Fruit fly (Drosophila melanogaster): ENCODE measurements around the gene Hsp23.

Gene Hsp23

dm6 chr3L:9358713-9359040 lies 23.0 kb upstream of the Hsp23 start, which contains the start of the genes UGP and Svip (continued):
- TF ChIP-seq nom (GFP tag; optimal IDR thresholded peaks at IDR 0.05) (no peak), CrebB (tag; optimal IDR thresholded peaks at IDR 0.05) (no peak), insv (GFP tag; optimal IDR thresholded peaks at IDR 0.05) (peak in 1 of 2 experiments; percentile 85), CG9817 (tag; optimal IDR thresholded peaks at IDR 0.05) (no peak), H2.0 (GFP tag; IDR thresholded peaks at IDR 0.05) (no peak), CG9797 (GFP tag; optimal IDR thresholded peaks at IDR 0.05) (no peak), CG5953 (GFP tag; IDR thresholded peaks at IDR 0.05) (no peak), dmrt99B (tag; optimal IDR thresholded peaks at IDR 0.05) (no peak), CG2129 (GFP tag; IDR thresholded peaks at IDR 0.05; ENCODE audit: partially characterized antibody) (no peak), ash1 (GFP tag; optimal IDR thresholded peaks at IDR 0.05) (no peak), tap (tag; optimal IDR thresholded peaks at IDR 0.05) (no peak), CG18599 (GFP tag; optimal IDR thresholded peaks at IDR 0.05) (no peak), Rfx (GFP tag; IDR thresholded peaks at IDR 0.05) (no peak), Hmr (GFP tag; optimal IDR thresholded peaks at IDR 0.05) (no peak), mld (GFP tag; IDR thresholded peaks at IDR 0.05; ENCODE audit: partially characterized antibody) (no peak), CG7839 (tag; optimal IDR thresholded peaks at IDR 0.05) (no peak), ato (GFP tag; IDR thresholded peaks at IDR 0.05; ENCODE audit: partially characterized antibody) (no peak), CG3281 (GFP tag; optimal IDR thresholded peaks at IDR 0.05) (no peak), Meics (GFP tag; optimal IDR thresholded peaks at IDR 0.05) (no peak), kah (GFP tag; optimal IDR thresholded peaks at IDR 0.05) (no peak), CG6791 (GFP tag; IDR thresholded peaks at IDR 0.05; ENCODE audit: partially characterized antibody) (no peak), pum (GFP tag; optimal IDR thresholded peaks at IDR 0.05) (no peak), pzg (GFP tag; optimal IDR thresholded peaks at IDR 0.05) (peak; percentile 51), Lhr (GFP tag; optimal IDR thresholded peaks at IDR 0.05) (no peak), CG10959 (GFP tag; IDR thresholded peaks at IDR 0.05) (no peak), Bteb2 (GFP tag; optimal IDR thresholded peaks at IDR 0.05) (peak; percentile 10), bowl (GFP tag; IDR thresholded peaks at IDR 0.05) (no peak), Optix (GFP tag; IDR thresholded peaks at IDR 0.05) (no peak), CG12942 (GFP tag; optimal IDR thresholded peaks at IDR 0.05) (no peak), CG31441 (GFP tag; IDR thresholded peaks at IDR 0.05) (no peak), CG10267 (tag; optimal IDR thresholded peaks at IDR 0.05) (peak; percentile 24), Antp (GFP tag; optimal IDR thresholded peaks at IDR 0.05) (no peak), CG14860 (GFP tag; IDR thresholded peaks at IDR 0.05; ENCODE audit: partially characterized antibody) (no peak), Atf3 (GFP tag; optimal IDR thresholded peaks at IDR 0.05) (no peak), CG14710 (tag; optimal IDR thresholded peaks at IDR 0.05) (no peak), Fer1 (GFP tag; optimal IDR thresholded peaks at IDR 0.05) (no peak), Bgb (GFP tag; IDR thresholded peaks at IDR 0.05; ENCODE audit: partially characterized antibody) (no peak), lab (GFP tag; optimal IDR thresholded peaks at IDR 0.05) (no peak), CG3847 (GFP tag; IDR thresholded peaks at IDR 0.05) (no peak), Trl (optimal IDR thresholded peaks at IDR 0.05) (peak in 1 of 2 experiments; percentile 21), Trl (GFP tag; optimal IDR thresholded peaks at IDR 0.05) (no peak), Nf-YA (GFP tag; IDR thresholded peaks at IDR 0.05) (no peak), salm (tag; optimal IDR thresholded peaks at IDR 0.05) (no peak), gce (GFP tag; IDR thresholded peaks at IDR 0.05) (no peak), CG12071 (GFP tag; optimal IDR thresholded peaks at IDR 0.05) (no peak), gem (tag; optimal IDR thresholded peaks at IDR 0.05) (no peak), CG16779 (GFP tag; IDR thresholded peaks at IDR 0.05) (no peak), croc (GFP tag; conservative IDR thresholded peaks at IDR 0.05) (no peak), pan (optimal IDR thresholded peaks at IDR 0.05) (no peak), pan (GFP tag; optimal IDR thresholded peaks at IDR 0.05 in 1 of 2, IDR thresholded peaks at IDR 0.05 in 1 of 2) (no peak), Pdp1 (GFP tag; optimal IDR thresholded peaks at IDR 0.05) (no peak), tio (GFP tag; optimal IDR thresholded peaks at IDR 0.05) (no peak)

Measured in whole organism, embryonic.